Worm (Caenorhabditis elegans) whole organism, L2 larva: Measurements from ENCODE around the gene D1014.13.

Experiments
- C34F6.9 ChIP-seq: fragments of 150-350 bp; optimal IDR thresholded peaks from 2 replicates; lab custom pipeline; 2014; ENCODE audit warnings: missing biosample characterization, missing genetic modification characterization
- F13H6.1 ChIP-seq: sonication (generic microtip); optimal IDR thresholded peaks from 2 replicates; lab custom pipeline; 2016; ENCODE audit warnings: missing genetic modification characterization, missing compliant biosample characterization
- R02D3.7 ChIP-seq: fragments of 150-350 bp; optimal IDR thresholded peaks from 2 replicates; lab custom pipeline; 2014; ENCODE audit warnings: missing biosample characterization, missing genetic modification characterization
- Y55F3AM.14 ChIP-seq: fragments of 200-800 bp; sonication (Bioruptor generic); optimal IDR thresholded peaks from 2 replicates; lab custom pipeline; 2018; ENCODE audit warnings: mild to moderate bottlenecking, missing genetic modification characterization, missing compliant biosample characterization
- alr-1 ChIP-seq: fragments of 150-350 bp; optimal IDR thresholded peaks from 2 replicates; lab custom pipeline; 2014; ENCODE audit warnings: missing biosample characterization, missing genetic modification characterization
- aly-2 ChIP-seq: fragments of 150-350 bp; optimal IDR thresholded peaks from 2 replicates; lab custom pipeline; 2014; ENCODE audit warnings: missing biosample characterization, missing genetic modification characterization
- blmp-1 ChIP-seq: sonication (generic microtip); optimal IDR thresholded peaks from 2 replicates; lab custom pipeline; 2017; ENCODE audit warnings: missing genetic modification characterization, mild to moderate bottlenecking, missing compliant biosample characterization, antibody characterized with exemption, moderate library complexity; ENCODE audit not compliant: insufficient read depth
- ceh-82 ChIP-seq: fragments of 150-350 bp; optimal IDR thresholded peaks from 2 replicates; lab custom pipeline; 2014; ENCODE audit warnings: missing biosample characterization, missing genetic modification characterization
- crh-2 ChIP-seq: sonication (generic microtip); optimal IDR thresholded peaks from 2 replicates; lab custom pipeline; 2017; ENCODE audit warnings: missing biosample characterization, missing genetic modification characterization
- dmd-4 ChIP-seq: sonication (generic microtip); optimal IDR thresholded peaks from 2 replicates; lab custom pipeline; 2017; ENCODE audit warnings: missing biosample characterization, missing genetic modification characterization
- egl-27 ChIP-seq: sonication (generic microtip); optimal IDR thresholded peaks from 3 replicates; lab custom pipeline; 2017; ENCODE audit warnings: missing biosample characterization, missing genetic modification reagents, missing genetic modification characterization
- elt-3 ChIP-seq: sonication (generic microtip); optimal IDR thresholded peaks from 2 replicates; lab custom pipeline; 2017; ENCODE audit warnings: missing biosample characterization, missing genetic modification characterization
- fos-1 ChIP-seq: fragments of 150-350 bp; optimal IDR thresholded peaks from 2 replicates; lab custom pipeline; 2014; ENCODE audit warnings: missing biosample characterization, missing genetic modification characterization
- gmeb-1 ChIP-seq: fragments of 150-350 bp; optimal IDR thresholded peaks from 2 replicates; lab custom pipeline; 2014; ENCODE audit warnings: missing biosample characterization, missing genetic modification characterization
- lin-11 ChIP-seq: fragments of 150-350 bp; sonication (generic microtip); optimal IDR thresholded peaks from 2 replicates; lab custom pipeline; 2014; ENCODE audit warnings: missing biosample characterization, missing genetic modification characterization, inconsistent platforms, mixed read lengths
- lin-13 ChIP-seq: fragments of 150-350 bp; optimal IDR thresholded peaks from 2 replicates; lab custom pipeline; 2014; ENCODE audit warnings: missing biosample characterization, missing genetic modification reagents, missing genetic modification characterization
- lin-39 ChIP-seq: fragments of 150-350 bp; optimal IDR thresholded peaks from 2 replicates; lab custom pipeline; 2014; ENCODE audit warnings: missing biosample characterization, missing genetic modification reagents, missing genetic modification characterization
- lsy-2 ChIP-seq, 2 experiments: fragments of 150-350 bp in 1 of 2; sonication (generic microtip) in 1 of 2; optimal IDR thresholded peaks; 2 replicates each; lab custom pipeline; 2014 to 2017; ENCODE audit warnings: missing biosample characterization in 2 of 2, missing genetic modification characterization in 2 of 2
- mbf-1 ChIP-seq: sonication (generic microtip); optimal IDR thresholded peaks from 2 replicates; lab custom pipeline; 2017; ENCODE audit warnings: missing biosample characterization, missing genetic modification characterization
- mdl-1 ChIP-seq, 2 experiments: fragments of 150-350 bp in 1 of 2; sonication (generic microtip) in 1 of 2; optimal IDR thresholded peaks; 2 replicates each; lab custom pipeline; 2017; ENCODE audit warnings: missing biosample characterization in 2 of 2, missing genetic modification characterization in 2 of 2
- nhr-10 ChIP-seq: sonication (generic microtip); optimal IDR thresholded peaks from 2 replicates; lab custom pipeline; 2017; ENCODE audit warnings: missing biosample characterization, missing genetic modification characterization
- nhr-11 ChIP-seq: fragments of 150-350 bp; optimal IDR thresholded peaks from 2 replicates; lab custom pipeline; 2014; ENCODE audit warnings: missing biosample characterization, missing genetic modification characterization
- nhr-129 ChIP-seq: fragments of 150-350 bp; optimal IDR thresholded peaks from 2 replicates; lab custom pipeline; 2014; ENCODE audit warnings: missing biosample characterization, missing genetic modification characterization
- nhr-21 ChIP-seq: fragments of 150-350 bp; optimal IDR thresholded peaks from 2 replicates; lab custom pipeline; 2014; ENCODE audit warnings: missing biosample characterization, missing genetic modification characterization
- nhr-237 ChIP-seq: fragments of 150-350 bp; optimal IDR thresholded peaks from 2 replicates; lab custom pipeline; 2014; ENCODE audit warnings: missing biosample characterization, missing genetic modification characterization
- nhr-25 ChIP-seq: fragments of 150-350 bp; sonication (generic microtip); optimal IDR thresholded peaks from 3 replicates; lab custom pipeline; 2014; ENCODE audit warnings: missing biosample characterization, missing genetic modification characterization
- peb-1 ChIP-seq: fragments of 150-350 bp; optimal IDR thresholded peaks from 2 replicates; lab custom pipeline; 2014; ENCODE audit warnings: missing biosample characterization, missing genetic modification characterization
- sem-4 ChIP-seq: fragments of 150-350 bp; optimal IDR thresholded peaks from 2 replicates; lab custom pipeline; 2014; ENCODE audit warnings: missing biosample characterization, missing genetic modification reagents, missing genetic modification characterization
- skn-1 ChIP-seq: sonication (generic microtip); optimal IDR thresholded peaks from 2 replicates; lab custom pipeline; 2017; ENCODE audit warnings: missing biosample characterization, missing genetic modification characterization
- sma-9 ChIP-seq, 2 experiments: fragments of 150-350 bp in 1 of 2; sonication (generic microtip) in 1 of 2; optimal IDR thresholded peaks; 2 replicates each; lab custom pipeline; 2014 to 2016; ENCODE audit warnings: missing genetic modification characterization in 2 of 2, mild to moderate bottlenecking in 1 of 2, missing biosample characterization in 1 of 2, missing compliant biosample characterization in 1 of 2, missing genetic modification reagents in 1 of 2, moderate library complexity in 1 of 2
- snpc-4 ChIP-seq: fragments of 150-350 bp; optimal IDR thresholded peaks from 2 replicates; lab custom pipeline; 2014; ENCODE audit warnings: missing biosample characterization, missing genetic modification characterization
- unc-55 ChIP-seq: fragments of 150-350 bp; sonication (generic microtip); optimal IDR thresholded peaks from 3 replicates; lab custom pipeline; 2014; ENCODE audit warnings: missing biosample characterization, missing genetic modification reagents, missing genetic modification characterization
- unc-62 ChIP-seq: fragments of 150-350 bp; optimal IDR thresholded peaks from 2 replicates; lab custom pipeline; 2014; ENCODE audit warnings: missing biosample characterization, missing genetic modification reagents, missing genetic modification characterization
- ztf-1 ChIP-seq: fragments of 200-800 bp; sonication (Bioruptor generic); conservative IDR thresholded peaks from 2 replicates; pipeline ENCODE4 v1.3.6; 2022; ENCODE audit warnings: missing genetic modification characterization, missing compliant biosample characterization
- ztf-11 ChIP-seq: sonication (generic microtip); optimal IDR thresholded peaks from 2 replicates; lab custom pipeline; 2017; ENCODE audit warnings: missing biosample characterization, missing genetic modification characterization
- ztf-4 ChIP-seq: fragments of 150-350 bp; optimal IDR thresholded peaks from 2 replicates; lab custom pipeline; 2014; ENCODE audit warnings: missing biosample characterization, missing genetic modification characterization

D1014.13 gene

DNA sequence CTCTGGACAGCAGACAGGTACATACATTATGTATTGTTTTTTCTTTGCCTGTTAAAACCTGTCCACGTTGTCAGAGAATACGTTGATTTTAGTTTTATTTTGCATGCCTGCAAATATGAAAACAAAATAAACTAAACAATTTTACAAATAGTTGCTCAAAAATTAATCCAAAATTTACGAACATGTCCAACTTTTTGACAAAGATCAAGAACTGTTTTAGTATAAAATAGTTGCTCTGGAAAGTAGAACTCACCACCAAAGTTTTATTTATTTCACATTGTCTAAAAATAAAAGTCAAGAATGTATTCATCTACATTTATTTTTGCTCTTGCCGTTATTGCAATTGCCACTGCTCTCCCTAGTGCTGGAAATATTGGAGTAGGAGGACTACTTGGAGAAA, 41.0 kb upstream of the D1014.13 start, which contains the start of gene srlf-16:
TSS of gene srlf-16 (plus strand) at position 301 of the 400 bp plus-strand sequence.
- no peak for TF ChIP-seq nhr-21 (tag; lab: Kevin White, UChicago)
- no peak for TF ChIP-seq nhr-10 (tag; lab: Kevin White, UChicago)
- no peak for TF ChIP-seq dmd-4 (tag; lab: Kevin White, UChicago)
- TF ChIP-seq egl-27 (tag; lab: Kevin White, UChicago) = no peak
- no peak for TF ChIP-seq nhr-11 (tag; lab: Kevin White, UChicago)
- TF ChIP-seq unc-62 (GFP tag; lab: Kevin White, UChicago) = no peak
- no peak for TF ChIP-seq Y55F3AM.14 (GFP tag; lab: Kevin White, UChicago)
- TF ChIP-seq ztf-11 = no peak
- TF ChIP-seq unc-55 = no peak
- TF ChIP-seq snpc-4 (tag; lab: Kevin White, UChicago) = no peak
- TF ChIP-seq peb-1 (tag; lab: Kevin White, UChicago) = no peak
- no peak for TF ChIP-seq nhr-237 (tag; lab: Kevin White, UChicago)
- TF ChIP-seq ztf-4 (tag; lab: Kevin White, UChicago) = no peak
- TF ChIP-seq nhr-25 = no peak
- TF ChIP-seq gmeb-1 (tag; lab: Kevin White, UChicago) = no peak
- TF ChIP-seq lin-39 = no peak
- no peak for TF ChIP-seq lsy-2 (tag; optimal IDR thresholded peaks at IDR 0.05; lab: Kevin White, UChicago)
- no peak for TF ChIP-seq R02D3.7
- TF ChIP-seq C34F6.9 (tag; lab: Kevin White, UChicago) = no peak
- TF ChIP-seq mdl-1 (tag; optimal IDR thresholded peaks at IDR 0.05; lab: Kevin White, UChicago) = no peak

DNA sequence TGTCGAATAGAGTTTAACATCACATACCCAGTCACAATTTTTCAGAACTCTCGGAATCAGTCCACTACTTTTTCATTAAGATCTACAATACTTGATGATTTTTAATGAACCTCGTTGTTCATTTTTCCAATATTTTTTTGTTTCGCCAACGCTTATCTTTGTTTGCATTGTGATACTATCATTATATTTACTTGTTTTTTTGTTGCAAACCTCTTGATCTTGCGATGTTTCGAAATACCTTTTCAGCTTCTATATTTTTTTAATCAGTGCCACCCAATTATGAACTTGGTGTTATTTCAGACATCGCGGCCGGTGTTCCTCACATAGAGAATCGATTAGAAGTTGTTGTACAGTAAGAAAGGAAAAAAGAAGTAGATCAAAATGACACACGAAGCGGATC, 36.8 kb upstream of the D1014.13 start, which contains the start of gene myo-5:
TSS of gene myo-5 (plus strand) at position 301 of the 400 bp plus-strand sequence.
- TF ChIP-seq aly-2 = no peak
- TF ChIP-seq crh-2 (tag; lab: Kevin White, UChicago) = no peak
- TF ChIP-seq sem-4 (tag; lab: Kevin White, UChicago) = no peak
- no peak for TF ChIP-seq skn-1 (tag; lab: Kevin White, UChicago)
- no peak for TF ChIP-seq ztf-1
- TF ChIP-seq fos-1 (tag; lab: Kevin White, UChicago) = no peak
- no peak for TF ChIP-seq ztf-4 (tag; lab: Kevin White, UChicago)
- TF ChIP-seq Y55F3AM.14 (GFP tag; lab: Kevin White, UChicago) = no peak
- TF ChIP-seq F13H6.1 = no peak
- no peak for TF ChIP-seq ceh-82 (tag; lab: Kevin White, UChicago)
- no peak for TF ChIP-seq alr-1 (tag; lab: Kevin White, UChicago)
- TF ChIP-seq elt-3 = no peak
- no peak for TF ChIP-seq ztf-11
- TF ChIP-seq nhr-21 (tag; lab: Kevin White, UChicago) = no peak
- TF ChIP-seq lin-11 (tag; lab: Kevin White, UChicago) = no peak
- no peak for TF ChIP-seq blmp-1 (tag; lab: Kevin White, UChicago)
- no peak for TF ChIP-seq dmd-4 (tag; lab: Kevin White, UChicago)
- TF ChIP-seq mdl-1 (tag; optimal IDR thresholded peaks at IDR 0.05; lab: Kevin White, UChicago) = no peak

ce11 chrV:8110816-8111215, 34.6 kb upstream of the D1014.13 start:
- TF ChIP-seq snpc-4 (tag; lab: Kevin White, UChicago) = no peak
- TF ChIP-seq F13H6.1 = peak; percentile 11

DNA sequence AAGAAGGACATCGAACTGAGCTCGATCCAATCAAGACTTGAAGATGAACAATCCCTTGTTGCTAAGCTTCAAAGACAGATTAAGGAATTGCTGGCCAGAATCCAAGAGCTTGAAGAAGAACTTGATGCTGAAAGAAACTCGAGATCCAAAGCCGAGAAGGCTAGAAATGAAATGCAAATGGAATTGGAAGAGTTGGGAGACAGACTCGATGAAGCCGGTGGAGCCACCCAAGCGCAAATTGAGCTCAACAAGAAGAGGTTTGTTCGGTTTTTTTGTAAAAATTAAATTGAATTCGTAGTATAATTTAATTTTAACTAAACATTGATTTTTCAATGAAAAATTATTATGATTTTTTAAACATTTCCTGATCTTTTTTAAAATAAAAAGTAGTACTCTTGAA, 30.9 kb upstream of the D1014.13 start:
- no peak for TF ChIP-seq nhr-129 (tag; lab: Kevin White, UChicago)
- TF ChIP-seq ztf-11 = no peak
- TF ChIP-seq aly-2 = no peak
- no peak for TF ChIP-seq fos-1 (tag; lab: Kevin White, UChicago)
- no peak for TF ChIP-seq sma-9 (GFP tag; optimal IDR thresholded peaks at IDR 0.05; lab: Kevin White, UChicago)
- TF ChIP-seq sma-9 (tag; optimal IDR thresholded peaks at IDR 0.05; lab: Kevin White, UChicago) = no peak
- TF ChIP-seq alr-1 (tag; lab: Kevin White, UChicago) = no peak
- TF ChIP-seq ceh-82 (tag; lab: Kevin White, UChicago) = no peak
- no peak for TF ChIP-seq lin-13
- TF ChIP-seq crh-2 (tag; lab: Kevin White, UChicago) = no peak
- no peak for TF ChIP-seq mbf-1 (tag; lab: Kevin White, UChicago)
- TF ChIP-seq gmeb-1 (tag; lab: Kevin White, UChicago) = no peak
- TF ChIP-seq elt-3 = no peak
- TF ChIP-seq, all 48 proteins: peak for 0
